Worm (Caenorhabditis elegans): ENCODE results near the gene cest-7.

The cest-7 gene

ce11 chrX:12242902-12243301 is 13.2 kb downstream of the cest-7 start (continued):
- TF ChIP-seq nhr-6 (tag; optimal IDR thresholded peaks at IDR 0.05): no peak
- TF ChIP-seq ceh-20 (GFP tag; IDR thresholded peaks at IDR 0.05): no peak
- no peak for TF ChIP-seq ceh-44 (GFP tag; IDR thresholded peaks at IDR 0.05)
- TF ChIP-seq dmd-6 (GFP tag; IDR thresholded peaks at IDR 0.05): peak; percentile 69
- TF ChIP-seq ZK337.2 (GFP tag; IDR thresholded peaks at IDR 0.05): no peak
- no peak for TF ChIP-seq nhr-11 (tag; optimal IDR thresholded peaks at IDR 0.05)
- no peak for TF ChIP-seq fos-1 (tag; optimal IDR thresholded peaks at IDR 0.05)
- TF ChIP-seq Y75B8A.6 (GFP tag; IDR thresholded peaks at IDR 0.05): no peak
- TF ChIP-seq nhr-77 (tag; optimal IDR thresholded peaks at IDR 0.05): peak; percentile 49
- no peak for TF ChIP-seq T20F7.1 (GFP tag; optimal IDR thresholded peaks at IDR 0.05)
- TF ChIP-seq mdl-1 (tag; optimal IDR thresholded peaks at IDR 0.05): no peak
- no peak for TF ChIP-seq nhr-42 (GFP tag; IDR thresholded peaks at IDR 0.05)
- TF ChIP-seq tag-97 (GFP tag; IDR thresholded peaks at IDR 0.05): no peak
- TF ChIP-seq lir-3 (tag; optimal IDR thresholded peaks at IDR 0.05): no peak
- TF ChIP-seq pqm-1 (tag; optimal IDR thresholded peaks at IDR 0.05): no peak
- no peak for TF ChIP-seq hif-1 (tag; optimal IDR thresholded peaks at IDR 0.05)
- TF ChIP-seq ztf-11 (tag; optimal IDR thresholded peaks at IDR 0.05): no peak
- TF ChIP-seq hlh-11 (tag; optimal IDR thresholded peaks at IDR 0.05): peak; percentile 42

ce11 chrX:12248140-12248539 is 18.4 kb downstream of the cest-7 start:
- TF ChIP-seq unc-62 (GFP tag; optimal IDR thresholded peaks at IDR 0.05 in 1 of 2): peak in 1 of 2 experiments; percentile 49
- TF ChIP-seq unc-62 (tag; optimal IDR thresholded peaks at IDR 0.05): no peak
- no peak for TF ChIP-seq F26F4.8 (GFP tag; conservative IDR thresholded peaks at IDR 0.05)
- peak in 1 of 2 experiments; percentile 53 for TF ChIP-seq daf-16 (GFP tag; optimal IDR thresholded peaks at IDR 0.05)
- TF ChIP-seq daf-16 (tag; optimal IDR thresholded peaks at IDR 0.05): no peak

ce11 chrX:12252189-12252588 is 22.4 kb downstream of the cest-7 start:
- no peak for TF ChIP-seq lin-1 (GFP tag; IDR thresholded peaks at IDR 0.05)
- TF ChIP-seq zip-2 (tag; optimal IDR thresholded peaks at IDR 0.05): no peak
- TF ChIP-seq attf-4 (tag; optimal IDR thresholded peaks at IDR 0.05): no peak
- TF ChIP-seq madf-9 (GFP tag; conservative IDR thresholded peaks at IDR 0.05): no peak
- no peak for TF ChIP-seq dve-1 (tag; optimal IDR thresholded peaks at IDR 0.05; ENCODE audit: insufficient read depth)
- no peak for TF ChIP-seq lsy-2 (tag; optimal IDR thresholded peaks at IDR 0.05)
- no peak for TF ChIP-seq dmd-9 (GFP tag; IDR thresholded peaks at IDR 0.05)
- no peak for TF ChIP-seq spr-3 (GFP tag; optimal IDR thresholded peaks at IDR 0.05)
- TF ChIP-seq unc-130 (GFP tag; optimal IDR thresholded peaks at IDR 0.05): no peak
- no peak for TF ChIP-seq zfp-3 (GFP tag; conservative IDR thresholded peaks at IDR 0.05)
- TF ChIP-seq nhr-111 (GFP tag; optimal IDR thresholded peaks at IDR 0.05): no peak
- TF ChIP-seq mep-1 (tag; optimal IDR thresholded peaks at IDR 0.05): no peak
- TF ChIP-seq nhr-11 (tag; optimal IDR thresholded peaks at IDR 0.05): no peak
- TF ChIP-seq egl-27 (tag; optimal IDR thresholded peaks at IDR 0.05): no peak
- TF ChIP-seq nhr-102 (tag; optimal IDR thresholded peaks at IDR 0.05): no peak
- TF ChIP-seq jun-1 (tag; optimal IDR thresholded peaks at IDR 0.05): no peak
- TF ChIP-seq T20F7.1 (GFP tag; optimal IDR thresholded peaks at IDR 0.05): no peak
- no peak for TF ChIP-seq snpc-1.2 (GFP tag; IDR thresholded peaks at IDR 0.05)
- TF ChIP-seq set-16 (GFP tag; IDR thresholded peaks at IDR 0.05): no peak
- TF ChIP-seq F37D6.2 (tag; optimal IDR thresholded peaks at IDR 0.05): no peak
